Fruit fly (Drosophila melanogaster): ENCODE measurements around the gene Cyp4ae1.

Gene Cyp4ae1

DNA sequence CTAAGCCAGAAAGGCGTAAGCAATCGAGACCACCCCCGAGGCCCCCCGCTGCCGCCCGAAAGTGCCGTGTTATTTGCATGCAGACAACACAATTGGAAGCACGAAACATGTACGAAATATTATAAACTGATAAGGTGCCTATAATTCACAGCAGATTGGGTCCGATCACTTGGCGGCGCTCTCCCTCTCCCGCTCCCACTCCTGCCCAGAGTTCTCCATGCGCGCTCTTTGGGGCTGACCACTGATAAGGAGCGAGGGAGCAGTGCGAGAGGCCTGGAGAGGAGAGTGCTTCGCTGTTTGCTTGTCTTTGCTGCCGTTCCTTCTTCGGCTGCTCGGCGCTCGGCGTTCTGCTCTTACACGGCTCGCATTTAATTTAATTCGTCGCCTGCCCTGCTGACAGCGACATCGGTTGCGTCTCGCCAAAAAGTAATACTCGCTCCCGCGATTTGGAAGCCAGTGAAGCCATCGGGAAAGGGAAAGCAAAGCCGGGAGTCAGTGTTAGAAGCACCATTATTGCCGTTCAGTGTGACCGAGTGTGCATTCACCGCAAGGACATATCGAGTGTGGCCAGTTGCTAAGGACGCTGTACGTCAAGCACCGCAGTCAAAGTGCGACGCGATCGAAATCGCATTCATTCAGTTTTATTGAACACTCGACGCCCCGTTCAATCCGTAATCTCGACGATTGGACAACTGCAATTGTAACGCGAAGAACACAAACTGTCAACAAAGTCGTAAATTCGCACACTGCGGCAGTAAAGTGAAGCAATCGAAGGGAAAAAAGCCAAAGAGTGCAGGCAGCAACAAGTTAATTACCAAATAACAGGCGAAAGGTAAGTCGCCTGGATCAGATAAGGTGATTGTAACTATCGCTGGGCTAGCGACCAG lies 15.6 kb downstream of the Cyp4ae1 start (continued):
- TF ChIP-seq CG34224 (GFP tag; IDR thresholded peaks at IDR 0.05; ENCODE audit: partially characterized antibody) (peak; percentile 44; the same call in 1 of the 3 replicates), yki (optimal IDR thresholded peaks at IDR 0.05) (no peak), CG10654 (GFP tag; optimal IDR thresholded peaks at IDR 0.05) (no peak), emc (GFP tag; optimal IDR thresholded peaks at IDR 0.05) (no peak), CG17612 (GFP tag; IDR thresholded peaks at IDR 0.05) (no peak), ci (GFP tag; IDR thresholded peaks at IDR 0.05) (no peak), Asciz (GFP tag; optimal IDR thresholded peaks at IDR 0.05) (no peak), Six4 (GFP tag; optimal IDR thresholded peaks at IDR 0.05) (no peak), tin (GFP tag; optimal IDR thresholded peaks at IDR 0.05) (no peak), dm (GFP tag; optimal IDR thresholded peaks at IDR 0.05) (no peak), amos (GFP tag; IDR thresholded peaks at IDR 0.05; ENCODE audit: partially characterized antibody) (no peak), GATAe (GFP tag; conservative IDR thresholded peaks at IDR 0.05) (no peak), Mrtf (GFP tag; IDR thresholded peaks at IDR 0.05) (no peak), CG10321 (GFP tag; IDR thresholded peaks at IDR 0.05) (no peak), CG7745 (tag; optimal IDR thresholded peaks at IDR 0.05) (no peak), rib (GFP tag; IDR thresholded peaks at IDR 0.05) (no peak), CG13287 (GFP tag; IDR thresholded peaks at IDR 0.05; ENCODE audit: partially characterized antibody) (peak; percentile 13; the same call in 1 of the 2 replicates), sd (tag; optimal IDR thresholded peaks at IDR 0.05) (no peak), zen2 (GFP tag; IDR thresholded peaks at IDR 0.05; ENCODE audit: partially characterized antibody) (no peak), Dip3 (GFP tag; optimal IDR thresholded peaks at IDR 0.05) (no peak), bsh (GFP tag; optimal IDR thresholded peaks at IDR 0.05) (no peak), Fer1 (GFP tag; optimal IDR thresholded peaks at IDR 0.05) (no peak), Pdp1 (GFP tag; optimal IDR thresholded peaks at IDR 0.05) (peak in 1 of 2 experiments; percentile 17), Opbp (GFP tag; IDR thresholded peaks at IDR 0.05; ENCODE audit: partially characterized antibody) (no peak), Adf1 (GFP tag; IDR thresholded peaks at IDR 0.05) (peak; percentile 28; the same call in 1 of the 2 replicates), bigmax (GFP tag; optimal IDR thresholded peaks at IDR 0.05) (no peak), jing (GFP tag; optimal IDR thresholded peaks at IDR 0.05) (no peak), kay (GFP tag; optimal IDR thresholded peaks at IDR 0.05) (no peak), Dek (tag; optimal IDR thresholded peaks at IDR 0.05) (no peak), disco-r (GFP tag; optimal IDR thresholded peaks at IDR 0.05) (no peak), jigr1 (GFP tag; IDR thresholded peaks at IDR 0.05) (no peak), CG18476 (GFP tag; optimal IDR thresholded peaks at IDR 0.05) (no peak), p53 (GFP tag; optimal IDR thresholded peaks at IDR 0.05) (no peak), HmgZ (tag; optimal IDR thresholded peaks at IDR 0.05) (peak; percentile 11), CG17361 (GFP tag; IDR thresholded peaks at IDR 0.05) (no peak), NFAT (GFP tag; IDR thresholded peaks at IDR 0.05) (no peak), MTF-1 (GFP tag; optimal IDR thresholded peaks at IDR 0.05; ENCODE audit: borderline replicate concordance) (no peak), CG9817 (tag; optimal IDR thresholded peaks at IDR 0.05) (no peak), otp (GFP tag; IDR thresholded peaks at IDR 0.05) (no peak), CG2202 (tag; optimal IDR thresholded peaks at IDR 0.05) (no peak), Mad (GFP tag; optimal IDR thresholded peaks at IDR 0.05) (no peak), so (GFP tag; IDR thresholded peaks at IDR 0.05) (no peak), CG10543 (GFP tag; optimal IDR thresholded peaks at IDR 0.05) (peak; percentile 58), slp2 (GFP tag; optimal IDR thresholded peaks at IDR 0.05) (no peak), fd3F (GFP tag; optimal IDR thresholded peaks at IDR 0.05) (no peak), ttk (GFP tag; IDR thresholded peaks at IDR 0.05) (no peak), Usf (GFP tag; optimal IDR thresholded peaks at IDR 0.05) (no peak), HLH54F (GFP tag; optimal IDR thresholded peaks at IDR 0.05) (no peak), Meics (GFP tag; optimal IDR thresholded peaks at IDR 0.05) (no peak), Hr3 (GFP tag; optimal IDR thresholded peaks at IDR 0.05) (no peak)
